Fruit fly (Drosophila melanogaster) whole organism, prepupa: ENCODE results near the gene Vps15.

Experiments used
- CG10631 ChIP-seq: fragments of 200-800 bp; sonication (Bioruptor generic); optimal IDR thresholded peaks from 2 replicates; lab custom pipeline; 2016; ENCODE audit warnings: missing biosample characterization, missing genetic modification characterization
- CG10669 ChIP-seq: fragments of 200-800 bp; sonication (Bioruptor generic); optimal IDR thresholded peaks from 3 replicates; lab custom pipeline; 2018; ENCODE audit warnings: missing biosample characterization, mild to moderate bottlenecking, missing genetic modification characterization, moderate library complexity
- CG15336 ChIP-seq: fragments of 200-800 bp; sonication (Bioruptor generic); IDR thresholded peaks from 2 replicates; pipeline ENCODE4 v1.3.6; 2022; ENCODE audit warnings: missing biosample characterization, missing genetic modification characterization
- CG3032 ChIP-seq: fragments of 200-800 bp; optimal IDR thresholded peaks from 2 replicates; lab custom pipeline; 2019; ENCODE audit warnings: missing biosample characterization, mild to moderate bottlenecking, missing genetic modification characterization, moderate library complexity
- CG6792 ChIP-seq: fragments of 200-800 bp; sonication (Bioruptor generic); optimal IDR thresholded peaks from 3 replicates; lab custom pipeline; 2016; ENCODE audit warnings: missing biosample characterization, missing genetic modification characterization
- CG6854 ChIP-seq: fragments of 200-800 bp; sonication (Bioruptor generic); optimal IDR thresholded peaks from 2 replicates; lab custom pipeline; 2017; ENCODE audit warnings: missing biosample characterization, mild to moderate bottlenecking, missing genetic modification characterization
- CG7368 ChIP-seq: fragments of 200-800 bp; sonication (Bioruptor generic); optimal IDR thresholded peaks from 3 replicates; lab custom pipeline; 2016; ENCODE audit warnings: missing biosample characterization, missing genetic modification characterization
- CG8319 ChIP-seq: fragments of 200-800 bp; sonication (Bioruptor generic); optimal IDR thresholded peaks from 3 replicates; lab custom pipeline; 2016; ENCODE audit warnings: missing biosample characterization, missing genetic modification characterization
- OdsH ChIP-seq: fragments of 200-800 bp; sonication (Bioruptor generic); optimal IDR thresholded peaks from 3 replicates; lab custom pipeline; 2016; ENCODE audit warnings: missing biosample characterization, missing genetic modification characterization
- Sox102F ChIP-seq: fragments of 200-800 bp; sonication (Bioruptor generic); optimal IDR thresholded peaks from 2 replicates; lab custom pipeline; 2016; ENCODE audit warnings: missing biosample characterization, mild to moderate bottlenecking, missing genetic modification characterization
- eg ChIP-seq: fragments of 200-800 bp; sonication (Bioruptor generic); IDR thresholded peaks from 3 replicates; pipeline ENCODE4 v1.3.6; 2022; ENCODE audit warnings: missing biosample characterization, missing genetic modification characterization
- net ChIP-seq: fragments of 200-800 bp; sonication (Bioruptor generic); optimal IDR thresholded peaks from 3 replicates; lab custom pipeline; 2016; ENCODE audit warnings: missing biosample characterization, missing genetic modification characterization
- ss ChIP-seq, 2 experiments: fragments of 200-800 bp; sonication (Bioruptor generic); optimal IDR thresholded peaks; 2 replicates in 1 of 2; 3 replicates in 1 of 2; lab custom pipeline; 2017 to 2018; ENCODE audit warnings: mild to moderate bottlenecking in 2 of 2, missing biosample characterization in 2 of 2, missing genetic modification characterization in 2 of 2, moderate library complexity in 1 of 2

- TF ChIP-seq CG10669 (GFP tag; lab: Kevin White, UChicago) (peak; percentile 78), CG10631 (GFP tag; lab: Kevin White, UChicago) (peak; percentile 86), net (GFP tag; lab: Kevin White, UChicago) (peak; percentile 79), CG6792 (GFP tag; lab: Kevin White, UChicago) (peak; percentile 80), CG6854 (GFP tag; lab: Kevin White, UChicago) (no peak), CG15336 (GFP tag; lab: Robert Waterston, UW) (peak; percentile 96), CG3032 (peak; percentile 82), Sox102F (GFP tag; lab: Kevin White, UChicago) (peak; percentile 73), eg (GFP tag; lab: Robert Waterston, UW) (peak; percentile 96), CG8319 (GFP tag; lab: Kevin White, UChicago) (peak; percentile 77), ss (GFP tag; optimal IDR thresholded peaks at IDR 0.05; lab: Kevin White, UChicago) (peak in 1 of 2 experiments; percentile 61), CG7368 (GFP tag; lab: Kevin White, UChicago) (peak; percentile 79), OdsH (GFP tag; lab: Kevin White, UChicago) (peak; percentile 91)
These were observed 18.3 kb downstream of the Vps15 start for dm6 chr3R:9227330-9227729.
